Worm (Caenorhabditis elegans): ENCODE measurements around the gene F11E6.10.

DNA sequence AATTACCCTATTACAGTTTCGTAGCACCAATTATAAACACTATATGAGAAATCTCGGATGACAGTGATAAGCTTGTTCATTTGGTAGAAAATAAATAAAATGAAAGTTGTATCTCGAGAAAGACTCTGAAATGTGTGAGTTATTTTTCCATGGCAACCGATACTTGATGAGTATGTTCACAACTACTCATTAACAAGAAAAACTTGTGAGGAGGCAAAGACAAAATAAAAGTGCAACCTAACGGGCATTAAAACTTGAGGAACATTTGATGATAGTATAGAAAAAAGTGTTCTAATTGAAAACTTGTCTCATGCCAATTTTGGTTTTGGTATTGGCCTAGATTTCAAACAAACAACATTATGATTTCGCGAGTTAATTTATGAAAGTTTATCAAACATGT, 26.4 kb downstream of the F11E6.10 start, which contains the start of gene gcy-27:
- TF ChIP-seq dve-1 (tag; optimal IDR thresholded peaks at IDR 0.05; ENCODE audit: insufficient read depth) = no peak
- TF ChIP-seq daf-16 (GFP tag; optimal IDR thresholded peaks at IDR 0.05) = no peak
- no peak for TF ChIP-seq daf-16 (tag; optimal IDR thresholded peaks at IDR 0.05)
- TF ChIP-seq snpc-1.2 (GFP tag; IDR thresholded peaks at IDR 0.05) = no peak
- TF ChIP-seq php-3 (GFP tag; IDR thresholded peaks at IDR 0.05) = no peak
- TF ChIP-seq aly-2 (tag; optimal IDR thresholded peaks at IDR 0.05) = no peak
- no peak for TF ChIP-seq lsy-2 (tag; optimal IDR thresholded peaks at IDR 0.05)

All from whole organism, L4 larva.